Fruit fly (Drosophila melanogaster) S2 (cell line): Measurements from ENCODE around the gene RAF2.

ENCODE experiments used
- CG8478 ChIP-seq: fragments of >200 bp; optimal IDR thresholded peaks from 2 replicates; lab custom pipeline; 2018
- CTCF ChIP-seq, 2 experiments: fragments of >200 bp; optimal IDR thresholded peaks; 2 replicates each; lab custom pipeline; 2018

The RAF2 gene

dm6 chr3L:16385880-16386584 is at the start of gene RAF2, which contains the start of gene Agpat3:
Gene RAF2 (plus strand): TSS chr3L:16386327.
Gene Agpat3 (minus strand): TSS chr3L:16385957.
- TF ChIP-seq CG8478 (lab: Kevin White, UChicago) = no peak
- no peak for TF ChIP-seq CTCF (optimal IDR thresholded peaks at IDR 0.05; lab: Kevin White, UChicago)

dm6 chr3L:16337739-16338138 is 48.4 kb upstream of the RAF2 start:
- TF ChIP-seq CTCF (optimal IDR thresholded peaks at IDR 0.05; lab: Kevin White, UChicago) = no peak
- TF ChIP-seq CG8478 (lab: Kevin White, UChicago) = no peak

DNA sequence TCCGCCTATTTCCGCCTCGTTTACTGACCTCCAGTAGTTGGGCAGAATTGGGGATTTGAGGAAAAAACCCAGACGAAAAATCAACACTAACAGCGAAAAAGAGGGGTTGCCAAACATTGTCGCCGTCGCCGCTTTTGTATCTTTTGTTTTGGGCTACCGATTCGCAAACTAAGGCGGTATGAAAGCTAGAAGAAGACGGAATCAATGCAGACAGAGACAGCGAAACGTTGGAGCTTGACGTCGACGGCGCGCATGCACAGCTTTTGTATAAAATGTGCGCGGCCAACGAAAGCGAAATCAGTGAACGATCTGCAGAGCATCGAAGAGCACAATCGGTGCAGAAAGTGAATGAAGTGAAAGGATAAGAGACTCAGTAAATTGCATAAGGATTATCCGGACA is 47.4 kb upstream of the RAF2 start, which contains the start of gene CG4998:
Gene CG4998, plus strand, starts transcription at position 301 of the 400 bp plus-strand sequence.
- TF ChIP-seq CG8478 (lab: Kevin White, UChicago) (no peak), CTCF (optimal IDR thresholded peaks at IDR 0.05; lab: Kevin White, UChicago) (no peak)

dm6 chr3L:16339463-16339862 is 46.7 kb upstream of the RAF2 start:
- TF ChIP-seq CG8478 (lab: Kevin White, UChicago) = no peak
- TF ChIP-seq CTCF (optimal IDR thresholded peaks at IDR 0.05; lab: Kevin White, UChicago) = no peak

dm6 chr3L:16339873-16340272 is 46.3 kb upstream of the RAF2 start:
- TF ChIP-seq CG8478 (lab: Kevin White, UChicago) (no peak), CTCF (optimal IDR thresholded peaks at IDR 0.05; lab: Kevin White, UChicago) (no peak)

DNA sequence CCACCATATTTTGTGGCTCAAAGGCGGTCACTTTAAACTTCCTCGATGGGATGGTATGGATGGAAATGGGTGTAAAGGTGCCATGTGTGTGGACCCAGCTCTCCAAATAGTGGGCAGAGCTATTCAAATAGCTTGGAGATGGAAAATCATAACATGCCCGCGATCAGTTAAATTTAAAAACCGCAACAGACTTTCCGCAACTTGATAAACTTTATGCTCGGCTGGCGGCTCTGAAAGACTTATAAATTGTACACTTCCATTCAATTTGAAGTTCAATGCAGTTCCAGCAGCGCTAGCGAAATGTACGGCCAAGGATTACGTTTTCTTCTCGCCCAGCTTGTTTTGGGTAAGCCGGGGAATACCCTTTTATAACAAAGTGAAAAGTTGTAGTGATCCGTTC is 40.1 kb upstream of the RAF2 start, which contains the start of gene CG33257:
Gene CG33257, plus strand, starts transcription at position 301 of the 400 bp plus-strand sequence.
- TF ChIP-seq CG8478 (lab: Kevin White, UChicago) (no peak), CTCF (optimal IDR thresholded peaks at IDR 0.05; lab: Kevin White, UChicago) (no peak)

- no peak for TF ChIP-seq CG8478 (lab: Kevin White, UChicago)
- TF ChIP-seq CTCF (optimal IDR thresholded peaks at IDR 0.05; lab: Kevin White, UChicago) = no peak
Measured at dm6 chr3L:16347914-16348313, 38.2 kb upstream of the RAF2 start, which contains the start of gene mRpS34. Gene mRpS34 (plus strand): TSS chr3L:16348074.

DNA sequence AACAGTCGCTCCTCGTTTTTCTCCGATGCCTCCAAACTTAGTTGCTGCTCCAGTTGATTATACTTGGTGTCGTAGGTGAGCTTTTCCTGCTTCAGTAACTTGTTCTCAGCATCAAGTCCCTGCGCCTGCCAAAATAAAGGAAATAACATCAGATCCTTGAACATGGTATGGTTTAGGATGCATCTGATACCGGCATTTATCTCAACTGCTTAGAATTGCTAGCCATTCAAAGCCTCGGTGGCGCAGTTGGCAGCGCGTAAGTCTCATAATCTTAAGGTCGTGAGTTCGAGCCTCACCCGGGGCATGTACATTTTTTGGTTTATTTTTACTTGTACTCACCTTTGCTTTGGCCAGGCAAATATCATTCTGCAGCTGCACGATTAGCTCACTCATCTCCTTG is 36.4 kb upstream of the RAF2 start:
- TF ChIP-seq CG8478 (lab: Kevin White, UChicago) = no peak
- TF ChIP-seq CTCF (optimal IDR thresholded peaks at IDR 0.05; lab: Kevin White, UChicago) = no peak

DNA sequence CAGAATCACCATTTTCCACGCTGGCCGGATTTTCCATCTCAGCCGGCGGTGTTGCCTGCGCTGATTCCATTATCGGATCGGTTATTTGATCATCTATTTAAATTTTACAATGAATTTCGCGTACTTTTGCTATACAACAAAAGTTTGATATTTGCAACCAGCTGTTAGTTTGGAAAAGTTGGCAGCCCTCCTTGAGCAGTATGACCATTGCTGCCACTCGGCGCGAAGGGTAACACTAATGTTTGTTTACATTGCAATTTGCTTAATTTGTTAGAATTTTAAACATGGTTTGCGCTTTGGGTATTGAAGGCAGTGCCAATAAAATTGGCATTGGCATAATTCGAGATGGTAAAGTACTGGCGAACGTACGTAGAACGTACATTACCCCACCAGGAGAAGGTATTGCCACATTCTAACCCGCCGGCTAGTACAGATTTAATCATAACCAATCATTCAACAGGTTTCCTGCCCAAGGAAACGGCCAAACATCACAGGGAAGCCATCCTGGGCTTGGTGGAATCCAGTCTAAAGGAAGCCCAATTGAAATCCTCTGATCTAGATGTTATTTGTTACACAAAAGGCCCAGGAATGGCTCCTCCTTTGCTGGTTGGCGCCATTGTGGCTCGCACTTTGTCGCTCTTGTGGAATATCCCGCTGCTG is 34.2 kb upstream of the RAF2 start, which contains the start of the genes Golgin104 and Tcs3:
Gene Golgin104, minus strand, starts transcription at position 182 of the 660 bp plus-strand sequence.
Gene Tcs3, plus strand, starts transcription at position 222 of the 660 bp plus-strand sequence.
- TF ChIP-seq CG8478 (lab: Kevin White, UChicago) = no peak
- no peak for TF ChIP-seq CTCF (optimal IDR thresholded peaks at IDR 0.05; lab: Kevin White, UChicago)

DNA sequence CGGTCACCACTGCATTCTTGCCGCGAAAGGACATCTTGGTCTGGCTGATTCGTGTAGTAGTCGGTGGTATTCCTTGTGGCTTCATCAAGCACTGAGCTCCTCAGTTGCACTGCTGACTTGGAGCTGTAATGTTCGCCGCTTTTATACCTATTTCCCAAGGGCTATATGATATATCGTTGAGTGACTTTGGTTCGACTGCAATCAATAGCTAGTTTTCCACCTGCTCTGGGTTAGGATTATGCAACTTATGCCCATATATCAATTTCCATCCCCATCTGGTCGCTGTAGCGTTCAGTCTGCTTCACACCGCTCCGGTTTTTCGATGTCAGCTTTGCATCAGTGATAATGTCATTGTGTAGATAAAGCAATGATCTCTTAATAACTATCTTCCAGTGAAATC is 31.9 kb upstream of the RAF2 start, which contains the start of gene Pdh:
Gene Pdh, minus strand, starts transcription at position 101 of the 400 bp plus-strand sequence.
- no peak for TF ChIP-seq CG8478 (lab: Kevin White, UChicago)
- TF ChIP-seq CTCF (optimal IDR thresholded peaks at IDR 0.05; lab: Kevin White, UChicago) = no peak

DNA sequence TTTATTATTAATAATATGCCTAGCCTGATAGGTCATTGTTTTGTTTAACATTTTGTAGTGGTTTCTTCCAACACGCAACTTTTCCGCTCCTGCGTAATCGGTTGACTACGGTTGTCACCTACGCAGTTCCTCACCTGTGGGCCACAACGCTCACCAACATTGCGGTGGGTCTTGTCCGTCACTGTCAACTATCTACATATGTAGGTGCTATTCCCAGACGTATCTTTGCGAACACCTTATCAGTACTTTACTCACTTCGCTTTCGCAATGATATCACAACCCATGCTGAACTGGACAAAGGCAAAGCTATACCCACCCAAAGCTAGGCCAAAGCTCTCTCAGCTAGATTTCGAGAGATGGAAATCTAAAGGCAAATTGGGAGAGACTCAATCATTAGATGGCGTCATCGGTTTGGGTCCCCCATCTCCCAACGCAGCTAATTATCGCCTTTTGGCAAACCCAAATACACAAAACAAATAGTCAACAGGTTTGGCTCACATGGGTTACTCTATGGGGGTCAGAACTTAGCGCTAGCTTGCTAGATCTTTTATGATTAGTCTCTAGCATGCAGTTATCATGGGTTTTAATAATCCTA is 29.9 kb upstream of the RAF2 start:
- no peak for TF ChIP-seq CG8478 (lab: Kevin White, UChicago)
- no peak for TF ChIP-seq CTCF (optimal IDR thresholded peaks at IDR 0.05; lab: Kevin White, UChicago)

DNA sequence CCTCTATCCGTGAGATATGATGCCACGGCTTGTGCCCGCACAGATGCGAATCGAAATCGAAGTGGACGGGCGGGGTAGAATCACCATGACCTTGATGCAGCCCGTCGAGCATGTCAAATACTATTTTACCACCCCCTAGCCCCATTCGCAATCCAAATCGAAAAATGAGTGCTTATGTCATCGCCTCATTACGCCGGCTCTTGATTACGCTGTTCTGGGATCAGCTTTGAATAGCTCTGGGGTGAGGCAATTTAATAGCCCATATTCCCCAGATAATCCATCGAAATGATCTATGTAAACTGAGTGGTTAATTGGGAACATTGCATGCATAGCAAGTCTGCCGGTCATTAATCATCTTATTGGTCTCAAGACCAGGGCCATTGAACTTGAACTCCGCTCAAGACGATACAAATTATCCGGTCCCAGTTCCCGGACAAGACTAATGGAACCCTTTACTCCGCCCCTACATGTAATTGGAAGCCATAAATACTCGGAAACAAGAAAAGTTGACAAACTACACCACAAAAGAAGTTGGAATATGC is 28.9 kb upstream of the RAF2 start:
- TF ChIP-seq CTCF (optimal IDR thresholded peaks at IDR 0.05; lab: Kevin White, UChicago) = no peak
- TF ChIP-seq CG8478 (lab: Kevin White, UChicago) = no peak

DNA sequence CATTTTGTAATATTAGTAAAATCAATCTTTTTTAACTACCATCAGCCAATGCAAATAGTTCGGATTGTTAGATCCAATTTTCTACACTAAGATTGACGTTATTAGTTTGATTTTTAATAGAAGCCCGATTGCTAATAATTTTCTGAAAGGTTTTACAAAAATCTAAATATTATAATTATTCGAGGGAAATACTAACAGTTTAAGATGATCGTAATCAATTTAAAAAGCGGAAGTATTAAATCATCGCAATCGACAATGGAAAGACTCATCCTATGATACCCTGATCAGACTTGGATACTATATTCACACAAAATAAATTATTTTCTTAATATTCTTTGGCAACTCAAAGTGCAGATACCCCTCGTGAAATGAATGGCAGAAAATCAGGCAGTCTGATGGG is 28.3 kb upstream of the RAF2 start:
- no peak for TF ChIP-seq CTCF (optimal IDR thresholded peaks at IDR 0.05; lab: Kevin White, UChicago)
- no peak for TF ChIP-seq CG8478 (lab: Kevin White, UChicago)

DNA sequence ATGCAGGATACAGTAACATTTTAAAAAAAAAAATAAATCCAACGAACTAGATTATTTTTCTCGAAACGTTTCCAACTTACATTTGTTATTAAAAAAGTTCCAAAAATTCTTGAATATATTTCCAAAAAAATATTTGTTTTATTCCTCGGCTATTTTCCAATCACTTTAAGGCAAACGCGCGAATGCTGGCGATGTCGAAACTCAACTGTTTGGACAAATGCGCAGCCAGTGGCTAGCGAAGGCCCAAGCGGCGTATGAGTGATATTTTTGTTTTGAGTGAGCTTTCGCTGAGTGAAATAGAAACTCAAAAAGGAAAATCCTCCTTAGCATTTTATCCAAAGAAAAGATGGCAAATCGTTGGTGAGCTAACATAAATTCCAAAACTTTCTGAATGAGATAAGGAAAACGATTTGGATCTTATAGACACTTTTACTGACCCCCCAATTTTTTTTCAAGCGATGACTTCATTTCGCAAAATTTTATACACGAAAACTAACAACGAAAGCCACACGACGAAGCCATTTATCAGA is 26.8 kb upstream of the RAF2 start, which contains the start of gene ringer:
Gene ringer, minus strand, starts transcription at position 210 of the 530 bp plus-strand sequence.
- no peak for TF ChIP-seq CG8478 (lab: Kevin White, UChicago)
- TF ChIP-seq CTCF (optimal IDR thresholded peaks at IDR 0.05; lab: Kevin White, UChicago) = no peak
